Worm (Caenorhabditis elegans) whole organism, mixed stage, embryonic: ENCODE measurements around the gene kmo-2.

Experiments
- elt-3 ChIP-seq: fragments of 150-350 bp; optimal IDR thresholded peaks from 2 replicates; lab custom pipeline; 2014; ENCODE audit warnings: missing biosample characterization, missing genetic modification characterization
- hlh-1 ChIP-seq: fragments of 150-350 bp; optimal IDR thresholded peaks from 2 replicates; lab custom pipeline; 2014; ENCODE audit warnings: missing biosample characterization, missing genetic modification reagents, missing genetic modification characterization
- lsy-2 ChIP-seq: fragments of 150-350 bp; optimal IDR thresholded peaks from 2 replicates; lab custom pipeline; 2014; ENCODE audit warnings: missing biosample characterization, missing genetic modification characterization
- nhr-237 ChIP-seq: fragments of 150-350 bp; optimal IDR thresholded peaks from 2 replicates; lab custom pipeline; 2014; ENCODE audit warnings: missing biosample characterization, missing genetic modification characterization
- nhr-28 ChIP-seq: fragments of 150-350 bp; optimal IDR thresholded peaks from 2 replicates; lab custom pipeline; 2014; ENCODE audit warnings: missing biosample characterization, missing genetic modification characterization
- pha-4 ChIP-seq: fragments of 150-350 bp; optimal IDR thresholded peaks from 2 replicates; lab custom pipeline; 2018; ENCODE audit warnings: missing biosample characterization, missing genetic modification reagents, missing genetic modification characterization
- unc-120 ChIP-seq: sonication (generic microtip); optimal IDR thresholded peaks from 2 replicates; lab custom pipeline; 2017; ENCODE audit warnings: missing genetic modification characterization, missing compliant biosample characterization; ENCODE audit not compliant: poor library complexity, severe bottlenecking
- unc-39 ChIP-seq: fragments of 150-350 bp; optimal IDR thresholded peaks from 2 replicates; lab custom pipeline; 2014; ENCODE audit warnings: missing biosample characterization, missing genetic modification characterization
- unc-62 ChIP-seq: fragments of 150-350 bp; optimal IDR thresholded peaks from 2 replicates; lab custom pipeline; 2014; ENCODE audit warnings: missing biosample characterization, missing genetic modification reagents, missing genetic modification characterization

- TF ChIP-seq unc-62 (GFP tag; lab: Kevin White, UChicago) (no peak), pha-4 (no peak), hlh-1 (tag; lab: Kevin White, UChicago) (no peak), unc-39 (tag; lab: Kevin White, UChicago) (no peak), nhr-237 (tag; lab: Kevin White, UChicago) (no peak), nhr-28 (tag; lab: Kevin White, UChicago) (no peak), unc-120 (no peak), elt-3 (no peak), lsy-2 (tag; lab: Kevin White, UChicago) (no peak)
Observed at ce11 chrV:12091759-12092158, 23.4 kb upstream of the kmo-2 start, which contains the start of gene nhr-206.
